Worm (Caenorhabditis elegans): ENCODE data around the gene C06E1.11.

- TF ChIP-seq ztf-11 (tag; optimal IDR thresholded peaks at IDR 0.05) (no peak), unc-62 (GFP tag; optimal IDR thresholded peaks at IDR 0.05) (no peak), lin-13 (GFP tag; optimal IDR thresholded peaks at IDR 0.05) (no peak), zag-1 (tag; optimal IDR thresholded peaks at IDR 0.05) (no peak), nhr-25 (tag; optimal IDR thresholded peaks at IDR 0.05) (peak; percentile 28), skn-1 (tag; optimal IDR thresholded peaks at IDR 0.05) (no peak), F13H6.1 (tag; optimal IDR thresholded peaks at IDR 0.05) (no peak), ceh-82 (tag; optimal IDR thresholded peaks at IDR 0.05) (no peak), alr-1 (tag; optimal IDR thresholded peaks at IDR 0.05) (no peak)
Observed at ce11 chrIII:8663143-8663542, 46.7 kb upstream of the C06E1.11 start.

Measured in whole organism, L2 larva.